Worm (Caenorhabditis elegans) whole organism, early embryonic: Measurements from ENCODE around the gene dlc-1.

Source experiments
- B0310.2 ChIP-seq: sonication (generic microtip); optimal IDR thresholded peaks from 2 replicates; lab custom pipeline; 2016; ENCODE audit warnings: mild to moderate bottlenecking, missing genetic modification characterization, missing compliant biosample characterization
- F13C5.2 ChIP-seq: sonication (generic microtip); optimal IDR thresholded peaks from 2 replicates; lab custom pipeline; 2017; ENCODE audit warnings: mild to moderate bottlenecking, missing genetic modification characterization, inconsistent platforms, missing compliant biosample characterization
- aly-1 ChIP-seq: sonication (generic microtip); optimal IDR thresholded peaks from 2 replicates; lab custom pipeline; 2016; ENCODE audit warnings: missing genetic modification characterization, missing compliant biosample characterization
- ama-1 ChIP-seq: fragments of 150-350 bp; optimal IDR thresholded peaks from 2 replicates; lab custom pipeline; 2014
- ceh-13 ChIP-seq: fragments of 200-800 bp; sonication (Bioruptor generic); optimal IDR thresholded peaks from 2 replicates; lab custom pipeline; 2018; ENCODE audit warnings: mild to moderate bottlenecking, missing genetic modification characterization, missing compliant biosample characterization
- ceh-36 ChIP-seq: sonication (generic microtip); optimal IDR thresholded peaks from 2 replicates; lab custom pipeline; 2016; ENCODE audit warnings: missing genetic modification characterization, inconsistent platforms, missing compliant biosample characterization
- ets-7 ChIP-seq: sonication (generic microtip); optimal IDR thresholded peaks from 2 replicates; lab custom pipeline; 2016; ENCODE audit warnings: missing genotype, missing genetic modification characterization, missing compliant biosample characterization
- flt-1 ChIP-seq: fragments of 200-800 bp; sonication (Bioruptor generic); IDR thresholded peaks from 2 replicates; pipeline ENCODE4 v1.3.6; 2022; ENCODE audit warnings: missing genetic modification characterization, missing compliant biosample characterization
- hmbx-1 ChIP-seq: sonication (generic microtip); optimal IDR thresholded peaks from 2 replicates; lab custom pipeline; 2016; ENCODE audit warnings: mild to moderate bottlenecking, missing genetic modification characterization, missing compliant biosample characterization
- hmg-4 ChIP-seq: fragments of 200-800 bp; sonication (Bioruptor generic); optimal IDR thresholded peaks from 2 replicates; lab custom pipeline; 2018; ENCODE audit warnings: mild to moderate bottlenecking, missing genetic modification characterization, missing compliant biosample characterization
- hnd-1 ChIP-seq: sonication (generic microtip); optimal IDR thresholded peaks from 2 replicates; lab custom pipeline; 2016; ENCODE audit warnings: missing genetic modification characterization, missing compliant biosample characterization
- pes-1 ChIP-seq: fragments of 200-800 bp; sonication (Bioruptor generic); IDR thresholded peaks from 2 replicates; pipeline ENCODE4 v1.3.6; 2022; ENCODE audit warnings: missing genetic modification reagents, missing genetic modification characterization, missing compliant biosample characterization
- scrt-1 ChIP-seq: fragments of 200-800 bp; sonication (Bioruptor generic); IDR thresholded peaks from 2 replicates; pipeline ENCODE4 v1.3.6; 2022; ENCODE audit warnings: missing genetic modification characterization, missing compliant biosample characterization
- sea-1 ChIP-seq: fragments of 200-800 bp; sonication (Bioruptor generic); conservative IDR thresholded peaks from 2 replicates; pipeline ENCODE4 v1.3.6; 2022; ENCODE audit warnings: missing genetic modification characterization, missing compliant biosample characterization
- tbx-11 ChIP-seq: fragments of 200-800 bp; sonication (Bioruptor generic); IDR thresholded peaks from 2 replicates; pipeline ENCODE4 v1.3.6; 2022; ENCODE audit warnings: missing genetic modification characterization, missing compliant biosample characterization
- tbx-37 ChIP-seq: fragments of 200-800 bp; sonication (Bioruptor generic); conservative IDR thresholded peaks from 2 replicates; pipeline ENCODE4 v1.3.6; 2022; ENCODE audit warnings: missing genetic modification reagents, missing genetic modification characterization, missing compliant biosample characterization
- tra-4 ChIP-seq: sonication (generic microtip); optimal IDR thresholded peaks from 2 replicates; lab custom pipeline; 2017; ENCODE audit warnings: missing genetic modification characterization, missing compliant biosample characterization

Gene dlc-1

ce11 chrIII:6495191-6495723 lies 31.7 kb upstream of the dlc-1 start, which contains the start of gene F23F12.13:
Gene F23F12.13 (plus strand): TSS chrIII:6495673.
- no peak for TF ChIP-seq tbx-37 (GFP tag; lab: Robert Waterston, UW)
- TF ChIP-seq hmg-4 (GFP tag; lab: Kevin White, UChicago) = no peak

- no peak for TF ChIP-seq tra-4 (tag; lab: Kevin White, UChicago)
- TF ChIP-seq ama-1 (lab: Kevin White, UChicago) = no peak
Measured at ce11 chrIII:6492807-6493206, 29.2 kb upstream of the dlc-1 start, which contains the start of gene srb-11. Gene srb-11 (minus strand): TSS chrIII:6492907.

- TF ChIP-seq F13C5.2 (no peak), B0310.2 (tag; lab: Kevin White, UChicago) (no peak), sea-1 (no peak), ceh-36 (tag; lab: Kevin White, UChicago) (no peak)
Measured at ce11 chrIII:6490989-6491388, 27.4 kb upstream of the dlc-1 start.

ce11 chrIII:6489493-6489892 lies 25.9 kb upstream of the dlc-1 start, which contains the start of gene rpt-3:
Gene rpt-3 (plus strand): TSS chrIII:6489793.
- TF ChIP-seq tbx-37 (GFP tag; lab: Robert Waterston, UW) = no peak
- no peak for TF ChIP-seq tra-4 (tag; lab: Kevin White, UChicago)
- no peak for TF ChIP-seq hnd-1 (tag; lab: Kevin White, UChicago)
- TF ChIP-seq B0310.2 (tag; lab: Kevin White, UChicago) = no peak
- no peak for TF ChIP-seq aly-1 (tag; lab: Kevin White, UChicago)
- no peak for TF ChIP-seq ama-1 (lab: Kevin White, UChicago)
- no peak for TF ChIP-seq ceh-36 (tag; lab: Kevin White, UChicago)
- no peak for TF ChIP-seq sea-1
- TF ChIP-seq ceh-13 (GFP tag; lab: Kevin White, UChicago) = no peak

- TF ChIP-seq B0310.2 (tag; lab: Kevin White, UChicago) (no peak), sea-1 (no peak), flt-1 (GFP tag; lab: Robert Waterston, UW) (no peak), tbx-11 (no peak), tra-4 (tag; lab: Kevin White, UChicago) (no peak), ama-1 (lab: Kevin White, UChicago) (no peak), ets-7 (tag; lab: Kevin White, UChicago) (no peak), tbx-37 (GFP tag; lab: Robert Waterston, UW) (no peak), hmg-4 (GFP tag; lab: Kevin White, UChicago) (no peak), hmbx-1 (tag; lab: Kevin White, UChicago) (no peak), F13C5.2 (no peak), ceh-36 (tag; lab: Kevin White, UChicago) (no peak), aly-1 (tag; lab: Kevin White, UChicago) (no peak), hnd-1 (tag; lab: Kevin White, UChicago) (no peak), pes-1 (GFP tag; lab: Robert Waterston, UW) (no peak), scrt-1 (GFP tag; lab: Robert Waterston, UW) (no peak)
Measured at ce11 chrIII:6488916-6489315, 25.3 kb upstream of the dlc-1 start.

- TF ChIP-seq sea-1 = no peak
- TF ChIP-seq ceh-13 (GFP tag; lab: Kevin White, UChicago) = no peak
- no peak for TF ChIP-seq pes-1 (GFP tag; lab: Robert Waterston, UW)
- no peak for TF ChIP-seq flt-1 (GFP tag; lab: Robert Waterston, UW)
- no peak for TF ChIP-seq ets-7 (tag; lab: Kevin White, UChicago)
- TF ChIP-seq ama-1 (lab: Kevin White, UChicago) = no peak
- no peak for TF ChIP-seq tbx-11
- TF ChIP-seq B0310.2 (tag; lab: Kevin White, UChicago) = no peak
- TF ChIP-seq ceh-36 (tag; lab: Kevin White, UChicago) = no peak
- TF ChIP-seq scrt-1 (GFP tag; lab: Robert Waterston, UW) = no peak
Measured at ce11 chrIII:6482918-6483317, 19.3 kb upstream of the dlc-1 start, which contains the start of gene chtb-2. Gene chtb-2 (plus strand): TSS chrIII:6483218.

ce11 chrIII:6479439-6479838 lies 15.9 kb upstream of the dlc-1 start:
- no peak for TF ChIP-seq flt-1 (GFP tag; lab: Robert Waterston, UW)

ce11 chrIII:6478256-6479004 lies 14.9 kb upstream of the dlc-1 start, which contains the start of gene zip-8:
Gene zip-8 (plus strand): TSS chrIII:6478955.
- no peak for TF ChIP-seq ama-1 (lab: Kevin White, UChicago)
- TF ChIP-seq ceh-36 (tag; lab: Kevin White, UChicago) = no peak
- no peak for TF ChIP-seq flt-1 (GFP tag; lab: Robert Waterston, UW)
- no peak for TF ChIP-seq pes-1 (GFP tag; lab: Robert Waterston, UW)
- TF ChIP-seq tbx-37 (GFP tag; lab: Robert Waterston, UW) = no peak
- no peak for TF ChIP-seq scrt-1 (GFP tag; lab: Robert Waterston, UW)
- TF ChIP-seq hmbx-1 (tag; lab: Kevin White, UChicago) = no peak
- no peak for TF ChIP-seq ets-7 (tag; lab: Kevin White, UChicago)
- no peak for TF ChIP-seq B0310.2 (tag; lab: Kevin White, UChicago)
